Fruit fly (Drosophila melanogaster): Measurements from ENCODE around the gene CG2006.

Gene CG2006

DNA sequence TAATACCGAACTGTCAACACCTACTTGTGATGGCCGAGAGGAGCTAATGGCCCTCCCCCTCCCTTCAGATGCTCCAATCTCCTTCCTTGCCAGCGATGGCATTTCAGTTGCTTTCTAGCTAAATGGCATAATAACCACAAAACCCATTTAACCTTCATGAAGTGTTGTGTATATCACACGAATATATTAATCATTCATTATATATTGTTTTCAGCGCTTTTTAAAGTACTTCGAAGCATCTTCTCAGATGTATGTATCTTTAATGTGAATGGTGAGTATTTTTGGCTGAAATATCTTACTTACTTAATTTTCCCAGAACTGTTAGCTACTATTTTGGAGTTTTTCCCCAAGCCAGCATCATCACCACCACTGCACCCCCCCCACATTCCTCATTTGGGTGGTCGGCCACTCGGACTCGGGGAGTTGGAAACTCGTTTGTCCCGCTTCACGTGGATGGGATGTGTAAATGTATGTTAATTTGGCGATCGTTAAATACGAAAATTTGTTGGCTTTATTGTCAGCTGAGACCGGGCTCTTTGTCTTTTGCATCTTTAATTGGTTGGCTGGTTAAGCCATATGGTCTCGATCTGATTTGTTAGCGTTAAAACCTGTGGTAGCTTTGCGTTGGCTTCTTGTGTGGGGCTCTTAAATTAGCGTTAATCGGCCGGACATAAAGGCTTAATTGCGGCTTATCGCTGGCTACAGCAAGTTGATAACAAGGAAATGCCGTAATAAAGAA, 23.2 kb downstream of the CG2006 start:
- TF ChIP-seq CG12605 (GFP tag; IDR thresholded peaks at IDR 0.05) (no peak), CG8301 (tag; optimal IDR thresholded peaks at IDR 0.05) (no peak), CG15710 (tag; optimal IDR thresholded peaks at IDR 0.05) (no peak), CG34367 (tag; optimal IDR thresholded peaks at IDR 0.05) (no peak), CG13204 (GFP tag; optimal IDR thresholded peaks at IDR 0.05) (no peak), rn (GFP tag; IDR thresholded peaks at IDR 0.05) (no peak), EcR (GFP tag; optimal IDR thresholded peaks at IDR 0.05) (no peak), Pif1A (GFP tag; optimal IDR thresholded peaks at IDR 0.05) (no peak), CG14655 (GFP tag; optimal IDR thresholded peaks at IDR 0.05) (no peak), CG4496 (GFP tag; IDR thresholded peaks at IDR 0.05) (no peak), gl (tag; optimal IDR thresholded peaks at IDR 0.05) (no peak), CG10348 (GFP tag; IDR thresholded peaks at IDR 0.05) (no peak), CG17806 (tag; optimal IDR thresholded peaks at IDR 0.05) (no peak), CG8159 (tag; optimal IDR thresholded peaks at IDR 0.05) (no peak), CG32121 (GFP tag; IDR thresholded peaks at IDR 0.05) (no peak), Snoo (tag; optimal IDR thresholded peaks at IDR 0.05) (no peak), D1 (tag; optimal IDR thresholded peaks at IDR 0.05) (no peak), Pif1B (GFP tag; optimal IDR thresholded peaks at IDR 0.05) (no peak)

DNA sequence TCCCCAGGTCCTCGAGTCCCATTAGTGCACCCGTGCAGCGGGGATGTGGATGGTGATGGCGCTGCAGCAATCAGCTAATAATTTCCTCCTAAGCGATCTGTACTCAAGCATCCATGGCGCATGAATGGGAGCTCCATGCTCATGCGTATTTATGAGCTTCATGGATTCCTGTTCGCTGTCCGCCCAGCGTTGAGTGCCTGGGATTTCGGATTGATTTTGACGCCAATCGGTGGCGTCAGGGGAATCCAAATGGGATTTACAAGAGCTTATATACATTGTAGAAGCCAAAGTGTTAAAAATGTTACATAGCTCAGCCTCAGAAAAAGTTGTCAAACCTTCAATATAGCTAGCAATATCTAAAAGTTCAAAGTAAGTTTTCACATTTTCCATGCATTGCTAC, 26.1 kb downstream of the CG2006 start, which contains the start of gene ND-20L:
TSS of gene ND-20L (plus strand) at position 301 of the 400 bp plus-strand sequence.
- no peak for TF ChIP-seq EcR (GFP tag; optimal IDR thresholded peaks at IDR 0.05)
- no peak for TF ChIP-seq Pif1B (GFP tag; optimal IDR thresholded peaks at IDR 0.05)
- TF ChIP-seq CG12605 (GFP tag; IDR thresholded peaks at IDR 0.05) = no peak
- TF ChIP-seq CG15710 (tag; optimal IDR thresholded peaks at IDR 0.05) = no peak
- no peak for TF ChIP-seq CG9948 (tag; optimal IDR thresholded peaks at IDR 0.05)
- TF ChIP-seq CG34367 (tag; optimal IDR thresholded peaks at IDR 0.05) = no peak
- TF ChIP-seq CG32121 (GFP tag; IDR thresholded peaks at IDR 0.05) = no peak
- TF ChIP-seq Pif1A (GFP tag; optimal IDR thresholded peaks at IDR 0.05) = no peak
- no peak for TF ChIP-seq fd96Ca (GFP tag; IDR thresholded peaks at IDR 0.05)
- no peak for TF ChIP-seq Ets98B (GFP tag; IDR thresholded peaks at IDR 0.05)
- no peak for TF ChIP-seq CG17806 (tag; optimal IDR thresholded peaks at IDR 0.05)
- TF ChIP-seq CG8301 (tag; optimal IDR thresholded peaks at IDR 0.05) = no peak
- no peak for TF ChIP-seq rn (GFP tag; IDR thresholded peaks at IDR 0.05)
- TF ChIP-seq CG14655 (GFP tag; optimal IDR thresholded peaks at IDR 0.05) = no peak
- TF ChIP-seq CG8159 (tag; optimal IDR thresholded peaks at IDR 0.05) = no peak
- TF ChIP-seq gl (tag; optimal IDR thresholded peaks at IDR 0.05) = no peak
- TF ChIP-seq CG4496 (GFP tag; IDR thresholded peaks at IDR 0.05) = no peak
- no peak for TF ChIP-seq D1 (tag; optimal IDR thresholded peaks at IDR 0.05)

DNA sequence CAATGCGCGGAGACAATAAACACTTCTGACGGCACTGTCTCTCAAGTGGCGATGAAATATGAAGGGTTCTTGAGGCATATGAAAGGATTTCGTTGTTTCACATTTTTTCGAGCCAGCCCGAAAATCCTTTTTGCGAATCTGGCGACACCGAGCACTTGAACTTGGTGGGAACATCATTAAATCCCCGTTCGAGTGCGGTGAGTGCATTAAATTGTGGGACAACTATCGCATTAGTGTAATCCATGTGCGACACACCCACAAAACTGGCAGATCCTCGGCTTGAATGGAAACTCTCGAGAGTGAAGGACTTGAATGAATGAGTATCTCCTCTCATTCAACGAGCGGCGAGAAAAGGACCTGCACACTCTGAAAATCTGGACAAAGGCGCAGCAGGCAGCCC, 27.5 kb downstream of the CG2006 start:
- no peak for TF ChIP-seq CG14655 (GFP tag; optimal IDR thresholded peaks at IDR 0.05)
- no peak for TF ChIP-seq Pif1B (GFP tag; optimal IDR thresholded peaks at IDR 0.05)

DNA sequence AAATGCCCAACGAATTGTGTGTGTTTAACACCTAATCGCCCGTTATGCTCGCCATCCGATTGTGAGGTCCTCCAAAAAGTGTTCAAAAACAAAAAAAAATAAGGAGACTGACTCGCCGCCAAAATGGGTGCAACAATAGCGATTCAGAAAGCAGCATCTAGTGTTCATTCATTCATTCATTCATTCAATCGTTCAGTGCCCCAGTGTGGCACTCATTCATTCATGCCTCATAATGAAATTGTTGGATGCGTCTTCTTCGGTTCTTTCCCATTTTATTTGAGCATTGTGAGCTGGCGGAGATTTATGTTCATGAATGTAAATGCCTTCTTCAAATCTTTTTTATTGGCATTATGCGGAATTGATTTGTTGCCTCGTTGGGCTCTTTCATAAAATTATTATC, 28.7 kb downstream of the CG2006 start:
- no peak for TF ChIP-seq EcR (GFP tag; optimal IDR thresholded peaks at IDR 0.05)

DNA sequence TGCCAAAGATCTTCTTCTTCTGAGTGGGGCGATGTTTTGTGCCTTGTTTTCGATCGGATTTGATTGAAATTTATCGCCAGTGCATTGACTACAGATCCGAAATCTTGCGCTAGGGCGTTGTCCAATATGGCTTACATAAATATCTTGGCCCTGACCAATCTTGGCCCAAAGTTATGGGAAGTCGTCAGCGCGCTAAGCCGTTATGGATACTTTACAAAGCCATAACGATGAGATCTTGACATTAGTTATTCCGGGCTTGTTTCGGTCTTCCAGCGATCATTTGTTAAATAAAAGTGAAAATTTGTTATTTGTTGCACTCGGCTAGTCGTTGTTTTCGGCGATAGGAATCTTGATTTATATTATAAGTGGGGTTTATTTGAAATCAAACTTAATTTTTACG, 29.2 kb downstream of the CG2006 start:
- TF ChIP-seq rn (GFP tag; IDR thresholded peaks at IDR 0.05) (no peak), CG10348 (GFP tag; IDR thresholded peaks at IDR 0.05) (no peak), CG8159 (tag; optimal IDR thresholded peaks at IDR 0.05) (no peak), CG12605 (GFP tag; IDR thresholded peaks at IDR 0.05) (no peak), Ets98B (GFP tag; IDR thresholded peaks at IDR 0.05) (no peak), CG17806 (tag; optimal IDR thresholded peaks at IDR 0.05) (no peak), CG15710 (tag; optimal IDR thresholded peaks at IDR 0.05) (no peak)

DNA sequence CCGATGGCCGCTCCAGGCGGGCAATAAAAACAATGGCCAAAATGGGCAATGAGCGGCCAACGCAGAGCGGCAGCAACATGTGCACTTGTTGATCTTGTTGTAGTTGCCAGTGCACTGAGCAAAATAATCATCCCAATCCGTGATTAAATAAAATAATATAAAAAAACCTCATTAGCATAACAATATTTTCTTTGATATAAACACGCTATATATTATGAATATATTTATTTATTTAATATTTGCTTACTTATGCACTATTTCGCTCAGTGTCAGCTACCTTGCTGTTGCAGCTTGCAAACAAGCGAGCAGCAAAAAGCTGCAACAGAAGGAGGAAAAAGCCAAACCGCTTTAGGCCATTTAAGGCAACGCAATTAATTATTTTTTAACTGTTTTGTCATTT, 30.1 kb downstream of the CG2006 start:
- TF ChIP-seq CG8159 (tag; optimal IDR thresholded peaks at IDR 0.05) (peak; percentile 87), Ets98B (GFP tag; IDR thresholded peaks at IDR 0.05) (peak; percentile 63), CG15710 (tag; optimal IDR thresholded peaks at IDR 0.05) (peak; percentile 83), Snoo (tag; optimal IDR thresholded peaks at IDR 0.05) (peak; percentile 52), CG8301 (tag; optimal IDR thresholded peaks at IDR 0.05) (peak; percentile 56), CG10348 (GFP tag; IDR thresholded peaks at IDR 0.05) (no peak), Pif1B (GFP tag; optimal IDR thresholded peaks at IDR 0.05) (peak; percentile 75), CG14655 (GFP tag; optimal IDR thresholded peaks at IDR 0.05) (peak; percentile 75), D1 (tag; optimal IDR thresholded peaks at IDR 0.05) (peak; percentile 48), CG17806 (tag; optimal IDR thresholded peaks at IDR 0.05) (peak; percentile 84), CG13204 (GFP tag; optimal IDR thresholded peaks at IDR 0.05) (peak; percentile 64), EcR (GFP tag; optimal IDR thresholded peaks at IDR 0.05) (no peak), CG12605 (GFP tag; IDR thresholded peaks at IDR 0.05) (peak; percentile 27; the same call in 1 of the 2 replicates), rn (GFP tag; IDR thresholded peaks at IDR 0.05) (0 out of 2 replicates have a peak, but pooled peaks have one; percentile 29), fd96Ca (GFP tag; IDR thresholded peaks at IDR 0.05) (peak; percentile 45; the same call in 2 of the 3 replicates), gl (tag; optimal IDR thresholded peaks at IDR 0.05) (peak; percentile 15), CG34367 (tag; optimal IDR thresholded peaks at IDR 0.05) (peak; percentile 69), CG32121 (GFP tag; IDR thresholded peaks at IDR 0.05) (peak; percentile 59; the same call in 1 of the 2 replicates), CG9948 (tag; optimal IDR thresholded peaks at IDR 0.05) (peak; percentile 78), Pif1A (GFP tag; optimal IDR thresholded peaks at IDR 0.05) (peak; percentile 50), CG4496 (GFP tag; IDR thresholded peaks at IDR 0.05) (peak; percentile 73; the same call in 2 of the 3 replicates)
